Fruit fly (Drosophila melanogaster) whole organism, embryonic: ENCODE results near the gene CG33230.

Experiments used
- Atf3 ChIP-seq: fragments of 200-800 bp; sonication (Bioruptor generic); optimal IDR thresholded peaks from 3 replicates; lab custom pipeline; 2016; ENCODE audit warnings: missing biosample characterization, missing genetic modification characterization
- CG17186 ChIP-seq: fragments of 200-800 bp; sonication (Bioruptor generic); optimal IDR thresholded peaks from 3 replicates; lab custom pipeline; 2017; ENCODE audit warnings: missing biosample characterization, missing genetic modification reagents, missing genetic modification characterization
- CG7928 ChIP-seq: fragments of 200-800 bp; sonication (Bioruptor generic); optimal IDR thresholded peaks from 2 replicates; lab custom pipeline; 2017; ENCODE audit warnings: missing biosample characterization, mild to moderate bottlenecking, missing genetic modification characterization
- H15 ChIP-seq: fragments of 200-800 bp; sonication (Bioruptor generic); IDR thresholded peaks from 3 replicates; pipeline ENCODE4 v1.3.6; 2022; ENCODE audit warnings: missing biosample characterization, missing genetic modification characterization
- Lhr ChIP-seq: fragments of 200-800 bp; sonication (Bioruptor generic); optimal IDR thresholded peaks from 3 replicates; lab custom pipeline; 2017; ENCODE audit warnings: mild to moderate bottlenecking, missing biosample characterization, missing genetic modification reagents, missing genetic modification characterization
- lola ChIP-seq, 3 experiments: fragments of >200 bp in 2 of 3; fragments of 200-800 bp in 1 of 3; sonication (Bioruptor generic) in 1 of 3; optimal IDR thresholded peaks; 2 replicates each; lab custom pipeline; 2017 to 2019; ENCODE audit warnings: missing biosample characterization in 3 of 3, missing genetic modification characterization in 3 of 3, mild to moderate bottlenecking in 1 of 3, moderate library complexity in 1 of 3
- sens ChIP-seq: fragments of 200-800 bp; sonication (Bioruptor generic); peaks from one replicate; lab custom pipeline; 2016; ENCODE audit warnings: missing biosample characterization, missing genetic modification characterization

DNA sequence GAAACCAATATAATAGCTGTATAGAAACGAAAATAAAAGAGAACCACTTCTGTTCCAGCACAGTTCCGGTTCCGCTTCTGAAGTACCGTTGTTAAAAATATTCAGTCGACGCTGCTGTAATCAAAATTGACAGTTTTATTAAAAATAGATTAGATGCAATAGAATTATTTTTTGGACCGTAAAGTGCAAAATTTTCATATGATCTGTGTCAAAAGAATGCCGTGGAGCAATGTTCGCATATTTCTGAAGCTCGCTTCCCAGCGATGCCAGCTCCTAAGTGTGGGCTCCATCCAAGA lies 15.4 kb upstream of the CG33230 start, which contains the start of the genes CG18170 and CG33791:
- TF ChIP-seq CG7928 (GFP tag; lab: Kevin White, UChicago) (no peak), sens (no peak), H15 (GFP tag; lab: Robert Waterston, UW) (no peak), lola (GFP tag; optimal IDR thresholded peaks at IDR 0.05; lab: Kevin White, UChicago) (no peak), Lhr (GFP tag; lab: Kevin White, UChicago) (no peak), CG17186 (GFP tag; lab: Kevin White, UChicago) (no peak), Atf3 (GFP tag; lab: Kevin White, UChicago) (no peak)
